Fruit fly (Drosophila melanogaster): ENCODE measurements around the gene Uch-L5.

The Uch-L5 gene

DNA sequence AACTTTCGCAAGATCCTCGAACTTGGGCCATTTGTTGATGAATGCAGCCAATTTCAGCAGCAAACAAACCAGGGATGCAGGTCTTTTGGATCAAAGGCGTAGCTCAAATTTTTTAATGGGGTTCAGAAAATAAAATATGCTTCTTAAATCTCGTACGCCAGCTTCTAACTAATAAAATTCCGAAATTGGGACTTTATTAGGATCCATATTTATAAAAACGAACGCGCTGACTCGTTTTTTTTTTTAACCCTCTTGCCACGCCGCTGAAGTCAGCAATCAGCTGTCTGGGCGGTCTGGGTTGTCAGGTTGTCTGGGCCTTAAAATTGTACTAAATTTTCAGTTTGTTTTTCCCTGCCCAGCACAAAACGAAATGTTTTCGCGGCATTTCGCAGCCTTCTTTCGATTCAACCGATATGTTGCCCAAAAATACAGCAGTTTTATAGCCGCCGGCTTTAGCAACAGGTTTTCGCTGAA, 19.1 kb downstream of the Uch-L5 start, which contains the start of gene CG3437 (continued):
- TF ChIP-seq MBD-R2 (GFP tag; IDR thresholded peaks at IDR 0.05) (peak; percentile 99), Ets97D (GFP tag; optimal IDR thresholded peaks at IDR 0.05) (peak; percentile 94), nerfin-2 (GFP tag; IDR thresholded peaks at IDR 0.05; ENCODE audit: partially characterized antibody) (no peak), crp (GFP tag; optimal IDR thresholded peaks at IDR 0.05) (peak; percentile 46 to 92), Lpt (GFP tag; optimal IDR thresholded peaks at IDR 0.05) (no peak), CG1233 (GFP tag; optimal IDR thresholded peaks at IDR 0.05) (peak; percentile 99), gro (GFP tag; optimal IDR thresholded peaks at IDR 0.05) (peak; percentile 98), CG2199 (GFP tag; IDR thresholded peaks at IDR 0.05) (peak; percentile 99), CG11085 (GFP tag; IDR thresholded peaks at IDR 0.05) (peak; percentile 99), HmgZ (tag; optimal IDR thresholded peaks at IDR 0.05) (peak; percentile 99), zfh2 (GFP tag; optimal IDR thresholded peaks at IDR 0.05) (peak; percentile 99), ATbp (GFP tag; optimal IDR thresholded peaks at IDR 0.05) (peak; percentile 98), Sry-β (GFP tag; optimal IDR thresholded peaks at IDR 0.05) (peak; percentile 74), ase (GFP tag; IDR thresholded peaks at IDR 0.05) (peak; percentile 99), sens-2 (GFP tag; IDR thresholded peaks at IDR 0.05) (peak; percentile 99), dimm (GFP tag; IDR thresholded peaks at IDR 0.05) (peak; percentile 98), kni (GFP tag; optimal IDR thresholded peaks at IDR 0.05) (peak; percentile 97), Doc3 (GFP tag; IDR thresholded peaks at IDR 0.05; ENCODE audit: partially characterized antibody) (no peak), NK7.1 (GFP tag; optimal IDR thresholded peaks at IDR 0.05) (peak; percentile 98), CG11696 (GFP tag; IDR thresholded peaks at IDR 0.05) (peak; percentile 96), CG17912 (GFP tag; optimal IDR thresholded peaks at IDR 0.05) (peak; percentile 95), CTCF (GFP tag; optimal IDR thresholded peaks at IDR 0.05) (peak; percentile 76), CG4707 (GFP tag; optimal IDR thresholded peaks at IDR 0.05) (peak; percentile 95), klu (GFP tag; IDR thresholded peaks at IDR 0.05) (peak; percentile 98), tx (GFP tag; optimal IDR thresholded peaks at IDR 0.05) (peak; percentile 98), Six4 (GFP tag; optimal IDR thresholded peaks at IDR 0.05) (peak; percentile 97), Max (GFP tag; optimal IDR thresholded peaks at IDR 0.05) (peak; percentile 97), CoRest (tag; optimal IDR thresholded peaks at IDR 0.05) (peak; percentile 99), Trl (optimal IDR thresholded peaks at IDR 0.05) (no peak), Trl (GFP tag; optimal IDR thresholded peaks at IDR 0.05) (peak; percentile 99), psq (GFP tag; optimal IDR thresholded peaks at IDR 0.05) (peak; percentile 90), HmgD (GFP tag; optimal IDR thresholded peaks at IDR 0.05) (peak; percentile 97), CG34376 (GFP tag; optimal IDR thresholded peaks at IDR 0.05) (peak; percentile 99), bsh (GFP tag; optimal IDR thresholded peaks at IDR 0.05) (peak; percentile 98 to 99), jing (GFP tag; optimal IDR thresholded peaks at IDR 0.05) (peak; percentile 97), zen2 (GFP tag; IDR thresholded peaks at IDR 0.05; ENCODE audit: partially characterized antibody) (no peak), Ada2b (GFP tag; IDR thresholded peaks at IDR 0.05) (peak; percentile 99), CG17359 (tag; optimal IDR thresholded peaks at IDR 0.05) (peak; percentile 99), BtbVII (GFP tag; optimal IDR thresholded peaks at IDR 0.05) (peak; percentile 98), CG1792 (GFP tag; optimal IDR thresholded peaks at IDR 0.05) (peak; percentile 97), sc (optimal IDR thresholded peaks at IDR 0.05) (no peak), sc (GFP tag; optimal IDR thresholded peaks at IDR 0.05) (peak; percentile 96), CG5953 (GFP tag; IDR thresholded peaks at IDR 0.05) (peak; percentile 98), sisA (GFP tag; IDR thresholded peaks at IDR 0.05) (peak; percentile 99), fu2 (GFP tag; optimal IDR thresholded peaks at IDR 0.05) (peak; percentile 98), CG3726 (GFP tag; IDR thresholded peaks at IDR 0.05) (peak; percentile 99), CG7745 (tag; optimal IDR thresholded peaks at IDR 0.05) (peak; percentile 87), CG15269 (tag; optimal IDR thresholded peaks at IDR 0.05) (peak; percentile 99), D (optimal IDR thresholded peaks at IDR 0.05) (no peak), D (GFP tag; optimal IDR thresholded peaks at IDR 0.05) (peak; percentile 98), gt (GFP tag; IDR thresholded peaks at IDR 0.05) (peak; percentile 99), HLHmδ (GFP tag; optimal IDR thresholded peaks at IDR 0.05) (no peak)
